Worm (Caenorhabditis elegans) whole organism, early embryonic: ENCODE results near the gene htp-1.

Experiments
- B0310.2 ChIP-seq: sonication (generic microtip); optimal IDR thresholded peaks from 2 replicates; lab custom pipeline; 2016; ENCODE audit warnings: mild to moderate bottlenecking, missing genetic modification characterization, missing compliant biosample characterization
- aly-1 ChIP-seq: sonication (generic microtip); optimal IDR thresholded peaks from 2 replicates; lab custom pipeline; 2016; ENCODE audit warnings: missing genetic modification characterization, missing compliant biosample characterization
- ama-1 ChIP-seq: fragments of 150-350 bp; optimal IDR thresholded peaks from 2 replicates; lab custom pipeline; 2014
- ceh-13 ChIP-seq: fragments of 200-800 bp; sonication (Bioruptor generic); optimal IDR thresholded peaks from 2 replicates; lab custom pipeline; 2018; ENCODE audit warnings: mild to moderate bottlenecking, missing genetic modification characterization, missing compliant biosample characterization
- ceh-36 ChIP-seq: sonication (generic microtip); optimal IDR thresholded peaks from 2 replicates; lab custom pipeline; 2016; ENCODE audit warnings: missing genetic modification characterization, inconsistent platforms, missing compliant biosample characterization
- ets-7 ChIP-seq: sonication (generic microtip); optimal IDR thresholded peaks from 2 replicates; lab custom pipeline; 2016; ENCODE audit warnings: missing genotype, missing genetic modification characterization, missing compliant biosample characterization
- flt-1 ChIP-seq: fragments of 200-800 bp; sonication (Bioruptor generic); IDR thresholded peaks from 2 replicates; pipeline ENCODE4 v1.3.6; 2022; ENCODE audit warnings: missing genetic modification characterization, missing compliant biosample characterization
- hmbx-1 ChIP-seq: sonication (generic microtip); optimal IDR thresholded peaks from 2 replicates; lab custom pipeline; 2016; ENCODE audit warnings: mild to moderate bottlenecking, missing genetic modification characterization, missing compliant biosample characterization
- hmg-4 ChIP-seq: fragments of 200-800 bp; sonication (Bioruptor generic); optimal IDR thresholded peaks from 2 replicates; lab custom pipeline; 2018; ENCODE audit warnings: mild to moderate bottlenecking, missing genetic modification characterization, missing compliant biosample characterization
- scrt-1 ChIP-seq: fragments of 200-800 bp; sonication (Bioruptor generic); IDR thresholded peaks from 2 replicates; pipeline ENCODE4 v1.3.6; 2022; ENCODE audit warnings: missing genetic modification characterization, missing compliant biosample characterization
- tra-4 ChIP-seq: sonication (generic microtip); optimal IDR thresholded peaks from 2 replicates; lab custom pipeline; 2017; ENCODE audit warnings: missing genetic modification characterization, missing compliant biosample characterization

DNA sequence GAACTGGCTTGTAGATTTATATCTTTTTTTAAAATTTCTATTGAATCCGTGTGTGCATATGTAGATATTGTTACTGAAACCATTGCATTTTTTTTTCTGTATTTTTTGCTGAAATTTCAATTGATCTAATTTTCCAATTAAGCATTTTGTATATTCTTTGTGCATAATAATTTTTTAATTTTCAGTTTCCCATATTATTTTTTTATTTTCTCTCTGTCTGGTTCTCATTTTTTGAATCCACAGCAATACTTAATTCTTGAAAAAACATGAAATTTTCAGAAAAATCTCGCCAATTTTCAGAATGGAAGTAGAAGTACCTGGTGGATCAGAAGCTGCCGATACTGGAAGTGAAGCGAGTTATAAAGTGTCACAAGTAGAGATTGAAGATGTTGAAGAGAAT, 24.8 kb downstream of the htp-1 start, which contains the start of gene sand-1:
- no peak for TF ChIP-seq ama-1 (lab: Kevin White, UChicago)
- TF ChIP-seq hmbx-1 = no peak
- no peak for TF ChIP-seq scrt-1 (GFP tag; lab: Robert Waterston, UW)
- no peak for TF ChIP-seq hmg-4 (GFP tag; lab: Kevin White, UChicago)
- TF ChIP-seq ets-7 (tag; lab: Kevin White, UChicago) = no peak
- TF ChIP-seq B0310.2 (tag; lab: Kevin White, UChicago) = no peak
- no peak for TF ChIP-seq tra-4 (tag; lab: Kevin White, UChicago)
- no peak for TF ChIP-seq ceh-13
- TF ChIP-seq flt-1 (GFP tag; lab: Robert Waterston, UW) = no peak
- no peak for TF ChIP-seq aly-1
- no peak for TF ChIP-seq ceh-36 (tag; lab: Kevin White, UChicago)
